Worm (Caenorhabditis elegans): ENCODE measurements around the gene T05E12.9.

DNA sequence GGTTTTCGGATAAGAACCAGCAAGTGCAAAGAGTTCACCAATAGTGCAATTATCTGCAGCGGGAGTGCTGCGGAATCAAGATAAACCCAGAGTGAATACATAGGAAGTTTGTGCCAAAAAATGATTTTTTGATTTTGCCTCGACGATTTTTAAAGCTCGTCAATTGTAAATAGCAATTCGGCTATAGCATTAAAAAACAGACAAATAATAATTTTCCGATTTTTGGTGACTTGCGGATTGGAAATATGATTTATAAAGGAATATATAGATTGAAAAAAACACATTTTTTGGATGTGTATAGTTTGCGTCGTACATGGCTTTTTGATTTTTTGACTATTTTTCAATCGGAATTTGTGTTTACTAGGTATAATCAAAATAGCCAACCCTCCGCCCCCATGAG is 2.8 kb downstream of the T05E12.9 start, which contains the start of gene srw-20:
- no peak for TF ChIP-seq nhr-12 (tag; optimal IDR thresholded peaks at IDR 0.05)
- TF ChIP-seq blmp-1 (tag; optimal IDR thresholded peaks at IDR 0.05; ENCODE audit: insufficient read depth) = no peak
- no peak for TF ChIP-seq unc-62 (GFP tag; optimal IDR thresholded peaks at IDR 0.05)
- TF ChIP-seq lin-39 (tag; optimal IDR thresholded peaks at IDR 0.05) = no peak
- no peak for TF ChIP-seq nhr-25 (tag; optimal IDR thresholded peaks at IDR 0.05)
- TF ChIP-seq zag-1 (tag; optimal IDR thresholded peaks at IDR 0.05) = no peak
- no peak for TF ChIP-seq Y55F3AM.14 (GFP tag; optimal IDR thresholded peaks at IDR 0.05)
- TF ChIP-seq nhr-11 (tag; optimal IDR thresholded peaks at IDR 0.05) = no peak
- TF ChIP-seq ztf-11 (tag; optimal IDR thresholded peaks at IDR 0.05) = no peak
- TF ChIP-seq ztf-4 (tag; optimal IDR thresholded peaks at IDR 0.05) = no peak
- TF ChIP-seq ama-1 (optimal IDR thresholded peaks at IDR 0.05) = no peak
- no peak for TF ChIP-seq ceh-82 (tag; optimal IDR thresholded peaks at IDR 0.05)
- TF ChIP-seq sem-4 (tag; optimal IDR thresholded peaks at IDR 0.05) = no peak
